Worm (Caenorhabditis elegans): ENCODE results near the gene M03C11.9.
"Not testable (repeated sequence)": the region's sequence is repeated elsewhere in the genome, so short reads cannot be mapped to it uniquely, and the experiment has no call there.

Gene M03C11.9

ce11 chrIII:10391628-10392027 is at the start of gene M03C11.9:
M03C11.9 (minus strand) TSS chrIII:10391728.
- TF ChIP-seq him-1 (tag; optimal IDR thresholded peaks at IDR 0.05) (no peak), W03F9.2 (tag; optimal IDR thresholded peaks at IDR 0.05) (no peak), dao-5 (tag; optimal IDR thresholded peaks at IDR 0.05) (no peak)

ce11 chrIII:10438780-10439179 is 47.3 kb upstream of the M03C11.9 start, which contains the start of gene H04D03.6:
H04D03.6 (minus strand) TSS chrIII:10438880.
- not testable (repeated sequence) for TF ChIP-seq dao-5, him-1, W03F9.2 (tag; optimal IDR thresholded peaks at IDR 0.05)

ce11 chrIII:10435938-10436842 is 44.7 kb upstream of the M03C11.9 start, which contains the start of the genes smrd-1 and enu-3.1:
smrd-1 (minus strand) TSS chrIII:10435988.
enu-3.1 (plus strand) TSS chrIII:10436276.
- TF ChIP-seq him-1 (tag; optimal IDR thresholded peaks at IDR 0.05) (peak; percentile 6), W03F9.2 (tag; optimal IDR thresholded peaks at IDR 0.05) (peak; percentile 15)

ce11 chrIII:10432104-10432503 is 40.6 kb upstream of the M03C11.9 start:
- TF ChIP-seq him-1 (tag; optimal IDR thresholded peaks at IDR 0.05) (peak; percentile 2), W03F9.2 (tag; optimal IDR thresholded peaks at IDR 0.05) (no peak)

- TF ChIP-seq him-1 (tag; optimal IDR thresholded peaks at IDR 0.05) (no peak), W03F9.2 (tag; optimal IDR thresholded peaks at IDR 0.05) (no peak), dao-5 (tag; optimal IDR thresholded peaks at IDR 0.05) (no peak)
These were observed 36.4 kb upstream of the M03C11.9 start, which contains the start of gene prp-3 for ce11 chrIII:10427882-10428281. prp-3 (minus strand) TSS chrIII:10427982.

- no peak for TF ChIP-seq W03F9.2 (tag; optimal IDR thresholded peaks at IDR 0.05)
- no peak for TF ChIP-seq him-1 (tag; optimal IDR thresholded peaks at IDR 0.05)
- no peak for TF ChIP-seq dao-5 (tag; optimal IDR thresholded peaks at IDR 0.05)
These were observed 32.4 kb upstream of the M03C11.9 start, which contains the start of gene M03C11.6 for ce11 chrIII:10423906-10424305. M03C11.6 (minus strand) TSS chrIII:10424006.

ce11 chrIII:10421680-10422079 is 30.2 kb upstream of the M03C11.9 start:
- TF ChIP-seq W03F9.2 (tag; optimal IDR thresholded peaks at IDR 0.05) (no peak), dao-5 (tag; optimal IDR thresholded peaks at IDR 0.05) (no peak), him-1 (tag; optimal IDR thresholded peaks at IDR 0.05) (no peak)

ce11 chrIII:10415822-10416221 is 24.3 kb upstream of the M03C11.9 start, which contains the start of gene ymel-1:
ymel-1 (plus strand) TSS chrIII:10416139.
- TF ChIP-seq dao-5 (tag; optimal IDR thresholded peaks at IDR 0.05) (no peak), W03F9.2 (tag; optimal IDR thresholded peaks at IDR 0.05) (no peak)

- TF ChIP-seq him-1 (tag; optimal IDR thresholded peaks at IDR 0.05) (peak; percentile 90), W03F9.2 (tag; optimal IDR thresholded peaks at IDR 0.05) (peak; percentile 91), dao-5 (tag; optimal IDR thresholded peaks at IDR 0.05) (no peak)
These were observed 15.7 kb upstream of the M03C11.9 start, which contains the start of gene hat-1 for ce11 chrIII:10407198-10407663. hat-1 (minus strand) TSS chrIII:10407248.

- TF ChIP-seq W03F9.2 (tag; optimal IDR thresholded peaks at IDR 0.05) (no peak), dao-5 (tag; optimal IDR thresholded peaks at IDR 0.05) (no peak), him-1 (tag; optimal IDR thresholded peaks at IDR 0.05) (no peak)
These were observed 13.4 kb upstream of the M03C11.9 start, which contains the start of the genes M03C11.3 and chl-1 for ce11 chrIII:10404918-10405317. M03C11.3 (plus strand) TSS chrIII:10405070. chl-1 (minus strand) TSS chrIII:10405240.

- no peak for TF ChIP-seq dao-5 (tag; optimal IDR thresholded peaks at IDR 0.05)
- peak; percentile 22 for TF ChIP-seq him-1 (tag; optimal IDR thresholded peaks at IDR 0.05)
- TF ChIP-seq W03F9.2 (tag; optimal IDR thresholded peaks at IDR 0.05), result no peak
These were observed 7.4 kb upstream of the M03C11.9 start for ce11 chrIII:10398919-10399318.

- TF ChIP-seq dao-5 (tag; optimal IDR thresholded peaks at IDR 0.05) (no peak), W03F9.2 (tag; optimal IDR thresholded peaks at IDR 0.05) (no peak), him-1 (tag; optimal IDR thresholded peaks at IDR 0.05) (no peak)
These were observed 5.5 kb upstream of the M03C11.9 start for ce11 chrIII:10396891-10397502.

- TF ChIP-seq W03F9.2 (tag; optimal IDR thresholded peaks at IDR 0.05), result no peak
- TF ChIP-seq dao-5 (tag; optimal IDR thresholded peaks at IDR 0.05), result no peak
- TF ChIP-seq him-1 (tag; optimal IDR thresholded peaks at IDR 0.05), result no peak
These were observed 4.5 kb upstream of the M03C11.9 start, which contains the start of gene M03C11.1 for ce11 chrIII:10395990-10396389. M03C11.1 (minus strand) TSS chrIII:10396090.
